Fruit fly (Drosophila melanogaster) whole organism, embryonic: Measurements from ENCODE around the gene TBC1d7.
A peak's percentile ranks its signal among the peaks of the same experiment; 100 is the strongest.

Experiments
- ATbp ChIP-seq: fragments of 200-800 bp; sonication (Bioruptor generic); optimal IDR thresholded peaks from 2 replicates; lab custom pipeline; 2017; ENCODE audit warnings: missing biosample characterization, mild to moderate bottlenecking, missing genetic modification characterization, missing genetic modification reagents
- CG11247 ChIP-seq: fragments of 200-800 bp; sonication (Bioruptor generic); IDR thresholded peaks from 2 replicates; pipeline ENCODE4 v1.3.6; 2022; ENCODE audit warnings: missing biosample characterization, missing genetic modification characterization
- CG11504 ChIP-seq: fragments of 200-800 bp; sonication (Bioruptor generic); optimal IDR thresholded peaks from 3 replicates; lab custom pipeline; 2019; ENCODE audit warnings: missing biosample characterization, mild to moderate bottlenecking, missing genetic modification characterization, moderate library complexity
- CG12155 ChIP-seq: fragments of 200-800 bp; sonication (Bioruptor generic); optimal IDR thresholded peaks from 3 replicates; lab custom pipeline; 2016; ENCODE audit warnings: missing biosample characterization, missing genetic modification characterization
- CG13287 ChIP-seq: fragments of 200-800 bp; sonication (Bioruptor generic); IDR thresholded peaks from 2 replicates; pipeline ENCODE4 v1.3.6; 2022; ENCODE audit warnings: missing biosample characterization, missing genetic modification characterization; ENCODE audit not compliant: partially characterized antibody
- CG13296 ChIP-seq: fragments of 200-800 bp; sonication (Bioruptor generic); optimal IDR thresholded peaks from 3 replicates; lab custom pipeline; 2018; ENCODE audit warnings: missing biosample characterization, mild to moderate bottlenecking, missing genetic modification characterization
- CG14014 ChIP-seq: fragments of 200-800 bp; sonication (Bioruptor generic); IDR thresholded peaks from 2 replicates; pipeline ENCODE4 v1.3.6; 2022; ENCODE audit warnings: missing biosample characterization, missing genetic modification characterization
- CG14441 ChIP-seq: fragments of 200-800 bp; sonication (Bioruptor generic); IDR thresholded peaks from 2 replicates; pipeline ENCODE4 v1.3.6; 2022; ENCODE audit warnings: missing biosample characterization, missing genetic modification characterization
- CG15269 ChIP-seq: fragments of 200-800 bp; sonication (Bioruptor generic); optimal IDR thresholded peaks from 2 replicates; lab custom pipeline; 2018; ENCODE audit warnings: missing biosample characterization, mild to moderate bottlenecking, missing genetic modification characterization, moderate library complexity
- CG15601 ChIP-seq: fragments of 200-800 bp; sonication (Bioruptor generic); optimal IDR thresholded peaks from 3 replicates; lab custom pipeline; 2019; ENCODE audit warnings: missing biosample characterization, mild to moderate bottlenecking, missing genetic modification characterization, moderate library complexity
- CG17568 ChIP-seq: fragments of 200-800 bp; sonication (Bioruptor generic); optimal IDR thresholded peaks from 2 replicates; lab custom pipeline; 2018; ENCODE audit warnings: missing biosample characterization, mild to moderate bottlenecking, missing genetic modification characterization, moderate library complexity
- CG17829 ChIP-seq: fragments of 200-800 bp; optimal IDR thresholded peaks from 2 replicates; lab custom pipeline; 2019; ENCODE audit warnings: missing biosample characterization, mild to moderate bottlenecking, missing genetic modification characterization, moderate library complexity
- CG31365 ChIP-seq: fragments of 200-800 bp; sonication (Bioruptor generic); optimal IDR thresholded peaks from 2 replicates; lab custom pipeline; 2018; ENCODE audit warnings: missing biosample characterization, mild to moderate bottlenecking, missing genetic modification characterization
- CG4404 ChIP-seq: fragments of 200-800 bp; sonication (Bioruptor generic); IDR thresholded peaks from 2 replicates; pipeline ENCODE4 v1.3.6; 2022; ENCODE audit warnings: missing biosample characterization, missing genetic modification characterization
- CG4424 ChIP-seq: fragments of 200-800 bp; sonication (Bioruptor generic); optimal IDR thresholded peaks from 3 replicates; lab custom pipeline; 2016; ENCODE audit warnings: missing biosample characterization, missing genetic modification characterization
- CG6689 ChIP-seq: fragments of 200-800 bp; sonication (Bioruptor generic); IDR thresholded peaks from 2 replicates; pipeline ENCODE4 v1.3.6; 2022; ENCODE audit warnings: missing biosample characterization, missing genetic modification characterization
- CG8281 ChIP-seq: fragments of 200-800 bp; sonication (Bioruptor generic); optimal IDR thresholded peaks from 2 replicates; lab custom pipeline; 2018; ENCODE audit warnings: missing biosample characterization, mild to moderate bottlenecking, missing genetic modification characterization, moderate library complexity
- Doc3 ChIP-seq: fragments of 200-800 bp; sonication (Bioruptor generic); IDR thresholded peaks from 3 replicates; pipeline ENCODE4 v1.3.6; 2022; ENCODE audit warnings: missing biosample characterization, missing genetic modification characterization; ENCODE audit not compliant: partially characterized antibody
- HHEX ChIP-seq: fragments of 200-800 bp; sonication (Bioruptor generic); optimal IDR thresholded peaks from 3 replicates; lab custom pipeline; 2017; ENCODE audit warnings: missing biosample characterization, mild to moderate bottlenecking, missing genetic modification characterization, missing genetic modification reagents
- Hr39 ChIP-seq: fragments of >200 bp; optimal IDR thresholded peaks from 2 replicates; lab custom pipeline; 2017
- Jarid2 ChIP-seq: fragments of 200-800 bp; sonication (Bioruptor generic); optimal IDR thresholded peaks from 3 replicates; lab custom pipeline; 2017; ENCODE audit warnings: mild to moderate bottlenecking, missing biosample characterization, missing genetic modification reagents, missing genetic modification characterization
- Max ChIP-seq: fragments of 200-800 bp; sonication (Bioruptor generic); optimal IDR thresholded peaks from 2 replicates; lab custom pipeline; 2016; ENCODE audit warnings: missing biosample characterization, mild to moderate bottlenecking, missing genetic modification characterization
- Neu2 ChIP-seq: fragments of 200-800 bp; sonication (Bioruptor generic); optimal IDR thresholded peaks from 3 replicates; lab custom pipeline; 2016; ENCODE audit warnings: missing biosample characterization, missing genetic modification characterization, borderline replicate concordance
- Sry-β ChIP-seq: fragments of 200-800 bp; sonication (Bioruptor generic); optimal IDR thresholded peaks from 2 replicates; lab custom pipeline; 2018; ENCODE audit warnings: missing biosample characterization, mild to moderate bottlenecking, missing genetic modification characterization, moderate library complexity
- Tbp ChIP-seq: fragments of >200 bp; optimal IDR thresholded peaks from 2 replicates; lab custom pipeline; 2018; ENCODE audit warnings: missing biosample characterization, missing genetic modification characterization
- Xrp1 ChIP-seq: fragments of 200-800 bp; sonication (Bioruptor generic); IDR thresholded peaks from 2 replicates; pipeline ENCODE4 v1.3.6; 2022; ENCODE audit warnings: missing biosample characterization, missing genetic modification characterization
- ap ChIP-seq: fragments of 200-800 bp; sonication (Bioruptor generic); IDR thresholded peaks from 2 replicates; pipeline ENCODE4 v1.3.6; 2022; ENCODE audit warnings: missing biosample characterization, missing genetic modification characterization
- br ChIP-seq: fragments of >200 bp; optimal IDR thresholded peaks from 2 replicates; lab custom pipeline; 2017
- cato ChIP-seq: fragments of 200-800 bp; sonication (Bioruptor generic); optimal IDR thresholded peaks from 2 replicates; lab custom pipeline; 2016; ENCODE audit warnings: missing biosample characterization, missing genetic modification characterization, borderline replicate concordance
- cwo ChIP-seq: fragments of 200-800 bp; sonication (Bioruptor generic); optimal IDR thresholded peaks from 3 replicates; lab custom pipeline; 2017; ENCODE audit warnings: missing biosample characterization, missing genetic modification characterization, mild to moderate bottlenecking, moderate library complexity, missing genetic modification reagents
- dm ChIP-seq: fragments of 200-800 bp; sonication (Bioruptor generic); optimal IDR thresholded peaks from 3 replicates; lab custom pipeline; 2016; ENCODE audit warnings: missing biosample characterization, missing genetic modification characterization
- dmrt99B ChIP-seq: fragments of 200-800 bp; sonication (Bioruptor generic); optimal IDR thresholded peaks from 2 replicates; lab custom pipeline; 2018; ENCODE audit warnings: missing biosample characterization, mild to moderate bottlenecking, missing genetic modification characterization, moderate library complexity
- ems ChIP-seq: fragments of 200-800 bp; sonication (Bioruptor generic); optimal IDR thresholded peaks from 3 replicates; lab custom pipeline; 2016; ENCODE audit warnings: missing biosample characterization, missing genetic modification characterization
- esg ChIP-seq: fragments of 200-800 bp; sonication (Bioruptor generic); conservative IDR thresholded peaks from 2 replicates; pipeline ENCODE4 v1.3.6; 2022; ENCODE audit warnings: missing biosample characterization, missing genetic modification characterization
- eve ChIP-seq, 2 experiments: fragments of >200 bp; optimal IDR thresholded peaks; 2 replicates each; lab custom pipeline; 2017; ENCODE audit warnings: missing biosample characterization in 2 of 2, missing genetic modification characterization in 2 of 2
- gcm ChIP-seq: fragments of 200-800 bp; sonication (Bioruptor generic); optimal IDR thresholded peaks from 2 replicates; lab custom pipeline; 2019; ENCODE audit warnings: missing biosample characterization, mild to moderate bottlenecking, missing genetic modification characterization, moderate library complexity
- gsb ChIP-seq: fragments of 200-800 bp; sonication (Bioruptor generic); IDR thresholded peaks from 2 replicates; pipeline ENCODE4 v1.3.6; 2022; ENCODE audit warnings: missing biosample characterization, missing genetic modification characterization
- h ChIP-seq: fragments of >200 bp; optimal IDR thresholded peaks from 2 replicates; lab custom pipeline; 2017
- her ChIP-seq: fragments of 200-800 bp; sonication (Bioruptor generic); optimal IDR thresholded peaks from 2 replicates; lab custom pipeline; 2016; ENCODE audit warnings: missing biosample characterization, missing genetic modification characterization
- lbe ChIP-seq: fragments of 200-800 bp; sonication (Bioruptor generic); optimal IDR thresholded peaks from 2 replicates; lab custom pipeline; 2016; ENCODE audit warnings: missing biosample characterization, mild to moderate bottlenecking, missing genetic modification characterization
- mirr ChIP-seq: fragments of 200-800 bp; sonication (Bioruptor generic); optimal IDR thresholded peaks from 3 replicates; lab custom pipeline; 2018; ENCODE audit warnings: missing biosample characterization, mild to moderate bottlenecking, missing genetic modification characterization
- oc ChIP-seq: fragments of 200-800 bp; sonication (Bioruptor generic); optimal IDR thresholded peaks from 2 replicates; lab custom pipeline; 2018; ENCODE audit warnings: missing biosample characterization, mild to moderate bottlenecking, missing genetic modification characterization, moderate library complexity
- org-1 ChIP-seq: fragments of 200-800 bp; sonication (Bioruptor generic); optimal IDR thresholded peaks from 2 replicates; lab custom pipeline; 2017; ENCODE audit warnings: missing biosample characterization, missing genetic modification characterization
- phol ChIP-seq: fragments of 200-800 bp; sonication (Bioruptor generic); optimal IDR thresholded peaks from 3 replicates; lab custom pipeline; 2018; ENCODE audit warnings: missing biosample characterization, mild to moderate bottlenecking, missing genetic modification characterization, moderate library complexity
- pita ChIP-seq: fragments of 200-800 bp; sonication (Bioruptor generic); optimal IDR thresholded peaks from 2 replicates; lab custom pipeline; 2017; ENCODE audit warnings: missing biosample characterization, mild to moderate bottlenecking, missing genetic modification characterization
- psq ChIP-seq: fragments of 200-800 bp; sonication (Bioruptor generic); optimal IDR thresholded peaks from 2 replicates; lab custom pipeline; 2017; ENCODE audit warnings: missing biosample characterization, missing genetic modification characterization
- row ChIP-seq: fragments of 200-800 bp; sonication (Bioruptor generic); IDR thresholded peaks from 3 replicates; pipeline ENCODE4 v1.3.6; 2022; ENCODE audit warnings: missing biosample characterization, missing genetic modification characterization
- sd ChIP-seq: fragments of 200-800 bp; sonication (Bioruptor generic); optimal IDR thresholded peaks from 3 replicates; lab custom pipeline; 2018; ENCODE audit warnings: missing biosample characterization, mild to moderate bottlenecking, missing genetic modification characterization, moderate library complexity
- sens ChIP-seq: fragments of 200-800 bp; sonication (Bioruptor generic); peaks from one replicate; lab custom pipeline; 2016; ENCODE audit warnings: missing biosample characterization, missing genetic modification characterization
- seq ChIP-seq: fragments of 200-800 bp; sonication (Bioruptor generic); IDR thresholded peaks from 2 replicates; pipeline ENCODE4 v1.3.6; 2022; ENCODE audit warnings: missing biosample characterization, missing genetic modification characterization
- so ChIP-seq: fragments of 200-800 bp; sonication (Bioruptor generic); IDR thresholded peaks from 3 replicates; pipeline ENCODE4 v1.3.6; 2022; ENCODE audit warnings: missing biosample characterization, missing genetic modification characterization
- ssp ChIP-seq: fragments of 200-800 bp; sonication (Bioruptor generic); IDR thresholded peaks from 2 replicates; pipeline ENCODE4 v1.3.6; 2022; ENCODE audit warnings: missing biosample characterization, missing genetic modification characterization
- zen2 ChIP-seq: fragments of 200-800 bp; sonication (Bioruptor generic); IDR thresholded peaks from 3 replicates; pipeline ENCODE4 v1.3.6; 2022; ENCODE audit warnings: missing biosample characterization, missing genetic modification characterization; ENCODE audit not compliant: partially characterized antibody

TBC1d7 gene

DNA sequence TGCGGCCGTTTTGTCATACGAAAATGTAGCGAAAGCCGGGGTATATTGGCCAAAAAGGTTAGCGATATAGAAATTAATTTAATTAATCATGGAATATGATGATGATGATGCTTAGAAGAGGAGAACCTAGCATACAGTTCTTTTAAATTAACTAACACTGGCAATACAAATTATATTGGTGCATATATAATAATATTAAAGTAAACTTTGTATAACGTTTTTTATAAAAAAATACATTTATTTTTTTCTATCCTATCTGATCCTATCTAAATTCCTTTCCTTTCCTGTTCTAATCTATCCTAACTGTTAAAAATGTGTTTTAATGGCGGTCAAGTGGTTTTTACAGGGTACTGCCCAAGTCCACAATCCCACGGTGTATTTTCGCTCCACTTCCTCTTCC is 44.4 kb downstream of the TBC1d7 start (continued):
- TF ChIP-seq ems (no peak), ssp (GFP tag; lab: Robert Waterston, UW) (no peak), phol (tag; lab: Kevin White, UChicago) (peak; percentile 66), CG14014 (no peak), CG11504 (peak; percentile 78), eve (GFP tag; optimal IDR thresholded peaks at IDR 0.05; lab: Kevin White, UChicago) (no peak), gcm (GFP tag; lab: Kevin White, UChicago) (no peak), sd (tag; lab: Kevin White, UChicago) (no peak), Doc3 (GFP tag; lab: Robert Waterston, UW) (no peak), dmrt99B (peak; percentile 74), seq (GFP tag; lab: Robert Waterston, UW) (no peak), cwo (GFP tag; lab: Kevin White, UChicago) (no peak), sens (GFP tag; lab: Kevin White, UChicago) (no peak), lbe (GFP tag; lab: Kevin White, UChicago) (no peak), dm (GFP tag; lab: Kevin White, UChicago) (no peak), pita (GFP tag; lab: Kevin White, UChicago) (no peak), ap (GFP tag; lab: Robert Waterston, UW) (no peak; the same call in 1 of the 2 replicates), Jarid2 (GFP tag; lab: Kevin White, UChicago) (no peak), CG8281 (tag; lab: Kevin White, UChicago) (no peak), CG4404 (GFP tag; lab: Robert Waterston, UW) (no peak), CG13287 (GFP tag; lab: Robert Waterston, UW) (no peak), CG11247 (GFP tag; lab: Robert Waterston, UW) (no peak), CG14441 (GFP tag; lab: Robert Waterston, UW) (no peak), br (lab: Kevin White, UChicago) (no peak), CG17568 (GFP tag; lab: Kevin White, UChicago) (no peak), CG15269 (tag; lab: Kevin White, UChicago) (no peak), esg (GFP tag; lab: Robert Waterston, UW) (no peak), ATbp (GFP tag; lab: Kevin White, UChicago) (no peak), CG17829 (no peak), CG13296 (GFP tag; lab: Kevin White, UChicago) (no peak), her (GFP tag; lab: Kevin White, UChicago) (no peak), cato (GFP tag; lab: Kevin White, UChicago) (no peak), CG31365 (tag; lab: Kevin White, UChicago) (no peak), gsb (GFP tag; lab: Robert Waterston, UW) (no peak), CG15601 (tag; lab: Kevin White, UChicago) (no peak), Max (no peak), oc (tag; lab: Kevin White, UChicago) (no peak), row (GFP tag; lab: Robert Waterston, UW) (peak; percentile 35; the same call in 2 of the 3 replicates), Sry-β (no peak), Hr39 (lab: Kevin White, UChicago) (no peak), Xrp1 (GFP tag; lab: Robert Waterston, UW) (no peak), Neu2 (no peak), CG6689 (GFP tag; lab: Robert Waterston, UW) (peak; percentile 38; the same call in 1 of the 2 replicates), psq (no peak), so (GFP tag; lab: Robert Waterston, UW) (no peak), HHEX (GFP tag; lab: Kevin White, UChicago) (peak; percentile 15), h (lab: Kevin White, UChicago) (no peak), zen2 (GFP tag; lab: Robert Waterston, UW) (no peak), mirr (GFP tag; lab: Kevin White, UChicago) (no peak), CG4424 (no peak), Tbp (GFP tag; lab: Kevin White, UChicago) (no peak), org-1 (GFP tag; lab: Kevin White, UChicago) (peak; percentile 23), CG12155 (no peak)
